Fruit fly (Drosophila melanogaster) Kc167 (cell line): ENCODE data around the gene CalpB.

Experiments
- h ChIP-seq: fragments of >200 bp; optimal IDR thresholded peaks from 3 replicates; lab custom pipeline; 2018; ENCODE audit warnings: missing external identifiers
- psq ChIP-seq: fragments of >200 bp; optimal IDR thresholded peaks from 2 replicates; lab custom pipeline; 2017; ENCODE audit warnings: missing external identifiers
- ttk ChIP-seq: sonication (Bioruptor generic); optimal IDR thresholded peaks from 2 replicates; lab custom pipeline; 2017; ENCODE audit warnings: missing external identifiers

DNA sequence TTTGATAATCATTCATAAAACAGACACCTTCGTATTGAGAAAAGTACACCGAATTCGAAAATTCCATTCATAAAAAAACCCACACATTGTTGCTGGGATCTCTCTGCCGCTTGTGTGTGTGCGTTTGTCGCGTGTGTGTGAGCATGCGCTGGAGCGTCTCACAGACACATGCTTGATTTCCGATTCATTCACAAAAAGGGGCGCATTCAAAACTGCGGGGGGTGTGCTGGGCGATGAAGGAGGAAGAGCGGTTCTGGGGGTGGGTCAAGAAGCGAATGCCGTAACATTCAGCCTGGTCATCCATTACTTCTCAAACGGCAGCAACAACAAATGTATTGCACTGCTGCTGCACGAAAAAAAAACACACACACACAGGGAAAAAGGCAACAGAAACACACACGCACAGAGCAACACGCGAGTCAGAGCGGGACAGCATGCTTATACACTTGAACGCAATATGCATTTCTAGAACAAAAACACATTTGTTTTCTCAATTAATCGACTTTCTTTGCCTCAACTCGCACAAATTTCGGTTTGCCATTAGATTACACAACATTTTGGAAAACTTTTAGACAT is 34.6 kb upstream of the CalpB start:
- TF ChIP-seq ttk (lab: Kevin White, UChicago), result no peak
- no peak for TF ChIP-seq h (lab: Kevin White, UChicago)
- TF ChIP-seq psq (lab: Kevin White, UChicago), result no peak
